Worm (Caenorhabditis elegans) whole organism, late embryonic: ENCODE results near the gene nspa-8.

Source experiments
- C08G9.2 ChIP-seq: sonication (generic microtip); optimal IDR thresholded peaks from 2 replicates; lab custom pipeline; 2016; ENCODE audit warnings: mild to moderate bottlenecking, missing genetic modification characterization, moderate library complexity, missing compliant biosample characterization
- T23F11.4 ChIP-seq: fragments of 200-800 bp; sonication (Bioruptor generic); optimal IDR thresholded peaks from 2 replicates; lab custom pipeline; 2018; ENCODE audit warnings: mild to moderate bottlenecking, missing genetic modification characterization, missing compliant biosample characterization
- Y22D7AL.16 ChIP-seq: sonication (generic microtip); optimal IDR thresholded peaks from 2 replicates; lab custom pipeline; 2016; ENCODE audit warnings: missing genetic modification characterization, missing compliant biosample characterization
- ahr-1 ChIP-seq: sonication (generic microtip); optimal IDR thresholded peaks from 2 replicates; lab custom pipeline; 2016; ENCODE audit warnings: missing genetic modification characterization, missing compliant biosample characterization
- ceh-14 ChIP-seq: sonication (generic microtip); optimal IDR thresholded peaks from 2 replicates; lab custom pipeline; 2016; ENCODE audit warnings: missing genotype, missing genetic modification characterization, missing compliant biosample characterization
- ceh-18 ChIP-seq: sonication (generic microtip); optimal IDR thresholded peaks from 2 replicates; lab custom pipeline; 2016; ENCODE audit warnings: missing genetic modification characterization, missing compliant biosample characterization
- ceh-22 ChIP-seq: sonication (generic microtip); optimal IDR thresholded peaks from 2 replicates; lab custom pipeline; 2017; ENCODE audit warnings: missing biosample characterization, missing genetic modification characterization
- ceh-24 ChIP-seq: sonication (generic microtip); optimal IDR thresholded peaks from 2 replicates; lab custom pipeline; 2016; ENCODE audit warnings: mild to moderate bottlenecking, missing genetic modification characterization, missing compliant biosample characterization
- ceh-31 ChIP-seq: sonication (generic microtip); optimal IDR thresholded peaks from 2 replicates; lab custom pipeline; 2016; ENCODE audit warnings: missing genetic modification characterization, missing compliant biosample characterization
- ceh-34 ChIP-seq: sonication (generic microtip); optimal IDR thresholded peaks from 2 replicates; lab custom pipeline; 2016; ENCODE audit warnings: mild to moderate bottlenecking, missing genetic modification characterization, missing compliant biosample characterization
- ceh-45 ChIP-seq: fragments of 200-800 bp; sonication (Bioruptor generic); IDR thresholded peaks from 2 replicates; pipeline ENCODE4 v1.3.6; 2022; ENCODE audit warnings: missing genetic modification reagents, missing genetic modification characterization, missing compliant biosample characterization
- ceh-6 ChIP-seq: fragments of 200-800 bp; sonication (Bioruptor generic); optimal IDR thresholded peaks from 2 replicates; lab custom pipeline; 2018; ENCODE audit warnings: mild to moderate bottlenecking, missing genetic modification characterization, missing compliant biosample characterization
- ceh-9 ChIP-seq: sonication (generic microtip); optimal IDR thresholded peaks from 2 replicates; lab custom pipeline; 2016; ENCODE audit warnings: mild to moderate bottlenecking, missing genetic modification characterization, inconsistent platforms, missing compliant biosample characterization
- dmd-4 ChIP-seq: sonication (generic microtip); optimal IDR thresholded peaks from 2 replicates; lab custom pipeline; 2016; ENCODE audit warnings: borderline replicate concordance, missing genetic modification characterization, missing compliant biosample characterization
- dve-1 ChIP-seq: sonication (generic microtip); optimal IDR thresholded peaks from 2 replicates; lab custom pipeline; 2017; ENCODE audit warnings: antibody characterized with exemption, mild to moderate bottlenecking, missing genetic modification characterization, missing compliant biosample characterization
- elt-2 ChIP-seq: sonication (generic microtip); optimal IDR thresholded peaks from 2 replicates; lab custom pipeline; 2016; ENCODE audit warnings: missing genetic modification reagents, missing genetic modification characterization, missing compliant biosample characterization
- eyg-1 ChIP-seq: sonication (generic microtip); optimal IDR thresholded peaks from 2 replicates; lab custom pipeline; 2016; ENCODE audit warnings: missing genotype, missing genetic modification characterization, missing compliant biosample characterization
- hlh-13 ChIP-seq: fragments of 200-800 bp; sonication (Bioruptor generic); optimal IDR thresholded peaks from 2 replicates; lab custom pipeline; 2018; ENCODE audit warnings: mild to moderate bottlenecking, missing genetic modification characterization, missing compliant biosample characterization
- hlh-30 ChIP-seq: sonication (generic microtip); optimal IDR thresholded peaks from 2 replicates; lab custom pipeline; 2017; ENCODE audit warnings: antibody characterized with exemption, missing genetic modification characterization, missing compliant biosample characterization; ENCODE audit not compliant: insufficient read depth
- hlh-6 ChIP-seq: sonication (generic microtip); optimal IDR thresholded peaks from 2 replicates; lab custom pipeline; 2016; ENCODE audit warnings: missing genotype, missing genetic modification characterization, missing compliant biosample characterization
- lim-6 ChIP-seq: sonication (generic microtip); optimal IDR thresholded peaks from 2 replicates; lab custom pipeline; 2016; ENCODE audit warnings: missing genetic modification characterization, missing compliant biosample characterization
- mec-3 ChIP-seq: sonication (generic microtip); optimal IDR thresholded peaks from 2 replicates; lab custom pipeline; 2016; ENCODE audit warnings: borderline replicate concordance, missing genetic modification characterization, missing compliant biosample characterization
- nfya-1 ChIP-seq: sonication (generic microtip); optimal IDR thresholded peaks from 2 replicates; lab custom pipeline; 2017; ENCODE audit warnings: missing genetic modification characterization, mild to moderate bottlenecking, missing compliant biosample characterization, antibody characterized with exemption, moderate library complexity
- nhr-11 ChIP-seq: fragments of 150-350 bp; optimal IDR thresholded peaks from 2 replicates; lab custom pipeline; 2014; ENCODE audit warnings: missing biosample characterization, missing genetic modification characterization
- pat-9 ChIP-seq: fragments of 200-800 bp; sonication (Bioruptor generic); optimal IDR thresholded peaks from 2 replicates; lab custom pipeline; 2018; ENCODE audit warnings: mild to moderate bottlenecking, missing genetic modification characterization, moderate library complexity, missing compliant biosample characterization
- pha-2 ChIP-seq: sonication (generic microtip); optimal IDR thresholded peaks from 2 replicates; lab custom pipeline; 2017; ENCODE audit warnings: mild to moderate bottlenecking, missing genetic modification characterization, missing compliant biosample characterization
- pqm-1 ChIP-seq: sonication (generic microtip); optimal IDR thresholded peaks from 2 replicates; lab custom pipeline; 2016; ENCODE audit warnings: missing genetic modification characterization, missing compliant biosample characterization
- ref-2 ChIP-seq: sonication (generic microtip); optimal IDR thresholded peaks from 2 replicates; lab custom pipeline; 2016; ENCODE audit warnings: missing genetic modification characterization, missing compliant biosample characterization
- tbx-2 ChIP-seq: sonication (generic microtip); optimal IDR thresholded peaks from 2 replicates; lab custom pipeline; 2016; ENCODE audit warnings: missing genetic modification characterization, missing compliant biosample characterization
- unc-3 ChIP-seq, 2 experiments: fragments of 200-800 bp in 1 of 2; sonication (Bioruptor generic) in 1 of 2; sonication (generic microtip) in 1 of 2; conservative IDR thresholded peaks in 1 of 2; optimal IDR thresholded peaks in 1 of 2; 2 replicates each; pipeline versions ENCODE4 v1.3.6 to Lab custom; 2016 to 2022; ENCODE audit warnings: missing compliant biosample characterization in 2 of 2, missing genetic modification characterization in 2 of 2, missing genetic modification reagents in 1 of 2
- unc-42 ChIP-seq: sonication (generic microtip); optimal IDR thresholded peaks from 2 replicates; lab custom pipeline; 2016; ENCODE audit warnings: missing genotype, missing genetic modification characterization, missing compliant biosample characterization
- unc-55 ChIP-seq: sonication (generic microtip); optimal IDR thresholded peaks from 2 replicates; lab custom pipeline; 2017; ENCODE audit warnings: missing biosample characterization, missing genetic modification reagents, missing genetic modification characterization
- zip-5 ChIP-seq: sonication (generic microtip); optimal IDR thresholded peaks from 2 replicates; lab custom pipeline; 2016; ENCODE audit warnings: missing genetic modification characterization, missing compliant biosample characterization
- ztf-16 ChIP-seq: sonication (generic microtip); optimal IDR thresholded peaks from 2 replicates; lab custom pipeline; 2017; ENCODE audit warnings: missing genetic modification characterization, missing compliant biosample characterization

The nspa-8 gene

DNA sequence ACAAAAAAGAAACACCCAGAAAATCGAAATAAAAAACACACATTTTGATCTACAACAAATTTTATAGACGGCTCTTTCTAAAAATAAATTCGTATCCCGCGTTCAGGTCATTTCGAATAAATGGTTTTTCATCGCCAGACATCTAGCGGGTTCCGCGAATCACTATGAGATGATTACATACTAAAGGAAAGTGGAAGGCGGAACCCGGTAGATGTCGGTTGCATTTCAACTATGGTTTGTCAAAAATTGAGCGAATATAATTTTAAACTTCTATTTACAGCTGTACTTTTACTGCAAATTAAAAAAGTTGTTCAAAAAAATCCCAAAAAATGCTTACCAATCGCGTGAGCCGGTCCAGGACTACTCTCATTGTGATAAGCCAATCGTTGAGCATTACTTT lies 29.0 kb downstream of the nspa-8 start:
- no peak for TF ChIP-seq ztf-16 (tag; lab: Kevin White, UChicago)
- no peak for TF ChIP-seq ahr-1
- TF ChIP-seq, all 69 proteins: peak for 0

DNA sequence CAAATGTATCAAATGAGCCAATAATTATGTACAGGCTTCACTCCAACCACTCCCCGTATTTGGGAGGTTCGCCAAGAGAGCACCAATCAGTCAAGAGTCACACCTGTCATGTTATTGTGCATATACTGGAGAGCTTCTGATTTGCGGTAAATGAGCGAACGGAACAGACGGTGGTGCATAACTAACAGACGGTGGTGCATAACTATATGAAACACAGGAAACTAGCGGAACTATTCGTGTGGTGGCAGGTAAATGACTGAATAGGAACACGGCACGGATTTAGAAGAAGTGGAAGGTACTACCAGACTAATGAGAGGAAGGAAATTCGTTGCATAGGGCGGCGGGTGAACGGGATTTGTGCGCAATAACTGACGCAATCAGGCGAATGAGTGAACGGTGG lies 33.8 kb downstream of the nspa-8 start:
- TF ChIP-seq hlh-6 (tag; lab: Kevin White, UChicago) (no peak), ceh-9 (tag; lab: Kevin White, UChicago) (no peak), ceh-18 (no peak), lim-6 (no peak), tbx-2 (tag; lab: Kevin White, UChicago) (no peak), ceh-31 (tag; lab: Kevin White, UChicago) (peak; percentile 1)

ce11 chrV:14792346-14792745 lies 34.5 kb downstream of the nspa-8 start:
- TF ChIP-seq ceh-6 (GFP tag; lab: Kevin White, UChicago) = peak; percentile 2
- peak; percentile 65 for TF ChIP-seq ref-2 (tag; lab: Kevin White, UChicago)
- TF ChIP-seq ceh-45 (GFP tag; lab: Robert Waterston, UW) = no peak
- TF ChIP-seq ceh-31 (tag; lab: Kevin White, UChicago) = peak; percentile 35
- TF ChIP-seq, all 69 proteins: peak for 3

DNA sequence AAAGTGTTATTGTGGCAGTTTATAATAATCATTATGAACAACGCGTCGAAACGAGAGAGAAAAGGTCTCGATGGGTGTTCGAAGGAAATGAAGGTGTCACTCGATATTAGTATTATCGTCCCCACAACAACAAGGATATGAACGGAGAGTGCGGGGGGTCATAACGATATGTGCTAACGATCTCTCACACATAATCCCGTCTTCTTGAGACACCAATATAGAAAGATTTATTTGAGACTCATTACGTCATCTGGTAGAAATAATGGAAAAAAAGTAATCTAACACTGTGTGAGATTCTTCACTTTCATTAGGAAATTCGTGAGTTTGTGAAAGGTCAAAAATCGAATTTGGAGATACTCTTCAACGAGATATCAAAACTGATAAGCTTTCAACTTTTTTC lies 35.1 kb downstream of the nspa-8 start:
- TF ChIP-seq unc-42 (tag; lab: Kevin White, UChicago) (no peak), hlh-13 (no peak), C08G9.2 (tag; lab: Kevin White, UChicago) (no peak), hlh-30 (no peak), nhr-11 (tag; lab: Kevin White, UChicago) (no peak), ceh-14 (tag; lab: Kevin White, UChicago) (no peak), Y22D7AL.16 (tag; lab: Kevin White, UChicago) (no peak), nfya-1 (tag; lab: Kevin White, UChicago) (no peak), dmd-4 (tag; lab: Kevin White, UChicago) (no peak), pat-9 (tag; lab: Kevin White, UChicago) (no peak)

ce11 chrV:14790792-14791191 lies 36.1 kb downstream of the nspa-8 start:
- TF ChIP-seq ahr-1 (no peak), dve-1 (tag; lab: Kevin White, UChicago) (no peak), mec-3 (tag; lab: Kevin White, UChicago) (no peak), ztf-16 (tag; lab: Kevin White, UChicago) (no peak), pha-2 (tag; lab: Kevin White, UChicago) (no peak), hlh-13 (no peak), unc-3 (GFP tag; conservative IDR thresholded peaks at IDR 0.05; lab: Robert Waterston, UW) (no peak), unc-3 (tag; optimal IDR thresholded peaks at IDR 0.05; lab: Kevin White, UChicago) (no peak), ceh-22 (tag; lab: Kevin White, UChicago) (no peak), ceh-34 (peak; percentile 89), unc-55 (GFP tag; lab: Kevin White, UChicago) (peak; percentile 72), elt-2 (tag; lab: Kevin White, UChicago) (no peak)

ce11 chrV:14788462-14788861 lies 38.4 kb downstream of the nspa-8 start:
- no peak for TF ChIP-seq ceh-24 (tag; lab: Kevin White, UChicago)
- no peak for TF ChIP-seq hlh-30
- no peak for TF ChIP-seq hlh-13
- no peak for TF ChIP-seq eyg-1 (tag; lab: Kevin White, UChicago)
- no peak for TF ChIP-seq ceh-6 (GFP tag; lab: Kevin White, UChicago)
- TF ChIP-seq ahr-1 = no peak
- TF ChIP-seq zip-5 (tag; lab: Kevin White, UChicago) = no peak
- TF ChIP-seq pat-9 (tag; lab: Kevin White, UChicago) = no peak
- no peak for TF ChIP-seq pqm-1
- no peak for TF ChIP-seq T23F11.4 (GFP tag; lab: Kevin White, UChicago)
- TF ChIP-seq hlh-6 (tag; lab: Kevin White, UChicago) = no peak
- no peak for TF ChIP-seq ceh-22 (tag; lab: Kevin White, UChicago)
- no peak for TF ChIP-seq dmd-4 (tag; lab: Kevin White, UChicago)
- TF ChIP-seq, all 69 proteins: peak for 0
